Worm (Caenorhabditis elegans) whole organism, young adult: ENCODE measurements around the gene vha-3.

Source experiments
- B0019.2 ChIP-seq: fragments of 200-800 bp; sonication (Bioruptor generic); conservative IDR thresholded peaks from 2 replicates; pipeline ENCODE4 v1.3.6; 2022; ENCODE audit warnings: missing genetic modification reagents, missing genetic modification characterization, missing compliant biosample characterization
- B0336.3 ChIP-seq: fragments of 200-800 bp; sonication (Bioruptor generic); IDR thresholded peaks from 2 replicates; pipeline ENCODE4 v1.3.6; 2022; ENCODE audit warnings: missing genetic modification characterization, missing compliant biosample characterization
- F37B4.10 ChIP-seq: fragments of 200-800 bp; sonication (Bioruptor generic); IDR thresholded peaks from 2 replicates; pipeline ENCODE4 v1.3.6; 2022; ENCODE audit warnings: missing genetic modification characterization, missing compliant biosample characterization
- F49E8.2 ChIP-seq: sonication (generic microtip); optimal IDR thresholded peaks from 3 replicates; lab custom pipeline; 2017; ENCODE audit warnings: missing genetic modification characterization, mild to moderate bottlenecking, missing compliant biosample characterization, antibody characterized with exemption, moderate library complexity; ENCODE audit not compliant: insufficient read depth
- F52B5.7 ChIP-seq: sonication (generic microtip); optimal IDR thresholded peaks from 2 replicates; lab custom pipeline; 2016; ENCODE audit warnings: mild to moderate bottlenecking, missing genetic modification characterization, missing compliant biosample characterization
- K11D2.4 ChIP-seq: fragments of 200-800 bp; sonication (Bioruptor generic); IDR thresholded peaks from 2 replicates; pipeline ENCODE4 v1.3.6; 2022; ENCODE audit warnings: missing genetic modification reagents, missing genetic modification characterization, missing compliant biosample characterization
- Y53G8AR.9 ChIP-seq: fragments of 200-800 bp; sonication (Bioruptor generic); conservative IDR thresholded peaks from 2 replicates; pipeline ENCODE4 v1.3.6; 2022; ENCODE audit warnings: missing genetic modification reagents, missing genetic modification characterization, missing compliant biosample characterization
- Y67H2A.10 ChIP-seq: fragments of 200-800 bp; sonication (Bioruptor generic); conservative IDR thresholded peaks from 2 replicates; pipeline ENCODE4 v1.3.6; 2022; ENCODE audit warnings: missing genetic modification reagents, missing genetic modification characterization, missing compliant biosample characterization
- akir-1 ChIP-seq: fragments of 200-800 bp; sonication (Bioruptor generic); optimal IDR thresholded peaks from 2 replicates; lab custom pipeline; 2018; ENCODE audit warnings: mild to moderate bottlenecking, missing genetic modification characterization, moderate library complexity, missing compliant biosample characterization
- ama-1 ChIP-seq, 3 experiments: fragments of 150-350 bp in 1 of 3; sonication (generic microtip) in 2 of 3; optimal IDR thresholded peaks; 2 replicates each; lab custom pipeline; 2014 to 2018; ENCODE audit warnings: missing biosample characterization in 2 of 3, missing genetic modification characterization in 2 of 3, missing genetic modification reagents in 2 of 3
- aptf-3 ChIP-seq: fragments of 200-800 bp; sonication (Bioruptor generic); IDR thresholded peaks from 2 replicates; pipeline ENCODE4 v1.3.6; 2022; ENCODE audit warnings: missing genetic modification characterization, missing compliant biosample characterization
- cebp-1 ChIP-seq, 2 experiments: fragments of 200-800 bp in 1 of 2; sonication (Bioruptor generic) in 1 of 2; sonication (generic microtip) in 1 of 2; IDR thresholded peaks in 1 of 2; optimal IDR thresholded peaks in 1 of 2; 2 replicates each; pipeline versions ENCODE4 v1.3.6 to Lab custom; 2017 to 2022; ENCODE audit warnings: missing compliant biosample characterization in 2 of 2, missing genetic modification characterization in 2 of 2, mild to moderate bottlenecking in 1 of 2, missing genetic modification reagents in 1 of 2, moderate library complexity in 1 of 2
- ceh-91 ChIP-seq: fragments of 200-800 bp; sonication (Bioruptor generic); IDR thresholded peaks from 2 replicates; pipeline ENCODE4 v1.3.6; 2022; ENCODE audit warnings: missing genetic modification reagents, missing genetic modification characterization, missing compliant biosample characterization
- chd-7 ChIP-seq: sonication (generic microtip); optimal IDR thresholded peaks from 2 replicates; lab custom pipeline; 2016; ENCODE audit warnings: mild to moderate bottlenecking, missing genetic modification characterization, moderate library complexity, missing compliant biosample characterization
- dox-1 ChIP-seq: fragments of 200-800 bp; sonication (Bioruptor generic); IDR thresholded peaks from 2 replicates; pipeline ENCODE4 v1.3.6; 2022; ENCODE audit warnings: missing genetic modification reagents, missing genetic modification characterization, missing compliant biosample characterization
- dpff-1 ChIP-seq: sonication (generic microtip); optimal IDR thresholded peaks from 2 replicates; lab custom pipeline; 2017; ENCODE audit warnings: mild to moderate bottlenecking, missing genetic modification characterization, missing compliant biosample characterization
- efl-1 ChIP-seq: fragments of 150-350 bp; optimal IDR thresholded peaks from 2 replicates; lab custom pipeline; 2014; ENCODE audit warnings: missing biosample characterization, missing genetic modification reagents, missing genetic modification characterization
- egl-44 ChIP-seq: fragments of 200-800 bp; sonication (Bioruptor generic); IDR thresholded peaks from 2 replicates; pipeline ENCODE4 v1.3.6; 2022; ENCODE audit warnings: missing genetic modification reagents, missing genetic modification characterization, missing compliant biosample characterization
- egrh-3 ChIP-seq: fragments of 200-800 bp; sonication (Bioruptor generic); IDR thresholded peaks from 2 replicates; pipeline ENCODE4 v1.3.6; 2022; ENCODE audit warnings: missing genetic modification reagents, missing genetic modification characterization, missing compliant biosample characterization
- gei-17 ChIP-seq: fragments of 200-800 bp; sonication (Bioruptor generic); optimal IDR thresholded peaks from 2 replicates; lab custom pipeline; 2018; ENCODE audit warnings: mild to moderate bottlenecking, missing genetic modification characterization, missing compliant biosample characterization
- hmg-1.2 ChIP-seq: fragments of 200-800 bp; sonication (Bioruptor generic); IDR thresholded peaks from 2 replicates; pipeline ENCODE4 v1.3.6; 2022; ENCODE audit warnings: missing genetic modification reagents, missing genetic modification characterization, missing compliant biosample characterization
- hmg-20 ChIP-seq: fragments of 200-800 bp; sonication (Bioruptor generic); IDR thresholded peaks from 2 replicates; pipeline ENCODE4 v1.3.6; 2022; ENCODE audit warnings: missing genetic modification reagents, missing genetic modification characterization, missing compliant biosample characterization
- lag-1 ChIP-seq: fragments of 200-800 bp; sonication (Bioruptor generic); IDR thresholded peaks from 2 replicates; pipeline ENCODE4 v1.3.6; 2022; ENCODE audit warnings: missing genetic modification reagents, missing genetic modification characterization, missing compliant biosample characterization
- let-607 ChIP-seq, 2 experiments: fragments of 200-800 bp in 1 of 2; sonication (Bioruptor generic) in 1 of 2; sonication (generic microtip) in 1 of 2; optimal IDR thresholded peaks; 2 replicates each; lab custom pipeline; 2016 to 2018; ENCODE audit warnings: mild to moderate bottlenecking in 2 of 2, missing compliant biosample characterization in 2 of 2, missing genetic modification characterization in 2 of 2, moderate library complexity in 2 of 2, missing genotype in 1 of 2
- lin-26 ChIP-seq: fragments of 200-800 bp; sonication (Bioruptor generic); IDR thresholded peaks from 2 replicates; pipeline ENCODE4 v1.3.6; 2022; ENCODE audit warnings: missing genetic modification reagents, missing genetic modification characterization, missing compliant biosample characterization
- lin-40 ChIP-seq: sonication (generic microtip); optimal IDR thresholded peaks from 2 replicates; lab custom pipeline; 2016; ENCODE audit warnings: missing genetic modification characterization, mild to moderate bottlenecking, missing compliant biosample characterization, missing genotype, missing genetic modification reagents
- lsl-1 ChIP-seq: fragments of 200-800 bp; sonication (Bioruptor generic); optimal IDR thresholded peaks from 2 replicates; lab custom pipeline; 2018; ENCODE audit warnings: mild to moderate bottlenecking, missing genetic modification characterization, moderate library complexity, missing compliant biosample characterization
- madf-3 ChIP-seq: fragments of 200-800 bp; sonication (Bioruptor generic); IDR thresholded peaks from 2 replicates; pipeline ENCODE4 v1.3.6; 2022; ENCODE audit warnings: missing genetic modification reagents, missing genetic modification characterization, missing compliant biosample characterization
- madf-6 ChIP-seq: fragments of 200-800 bp; sonication (Bioruptor generic); IDR thresholded peaks from 2 replicates; pipeline ENCODE4 v1.3.6; 2022; ENCODE audit warnings: missing genetic modification reagents, missing genetic modification characterization, missing compliant biosample characterization
- mxl-1 ChIP-seq: sonication (generic microtip); optimal IDR thresholded peaks from 2 replicates; lab custom pipeline; 2016; ENCODE audit warnings: missing genetic modification characterization, missing compliant biosample characterization
- nfya-1 ChIP-seq: sonication (generic microtip); optimal IDR thresholded peaks from 2 replicates; lab custom pipeline; 2017; ENCODE audit warnings: antibody characterized with exemption, missing compliant biosample characterization, missing genetic modification characterization, borderline replicate concordance; ENCODE audit not compliant: insufficient read depth
- nfyb-1 ChIP-seq: fragments of 200-800 bp; sonication (Bioruptor generic); IDR thresholded peaks from 2 replicates; pipeline ENCODE4 v1.3.6; 2022; ENCODE audit warnings: missing genetic modification reagents, missing genetic modification characterization, missing compliant biosample characterization
- nhr-120 ChIP-seq: fragments of 200-800 bp; sonication (Bioruptor generic); IDR thresholded peaks from 2 replicates; pipeline ENCODE4 v1.3.6; 2022; ENCODE audit warnings: missing genetic modification characterization, missing compliant biosample characterization
- nhr-179 ChIP-seq: sonication (generic microtip); optimal IDR thresholded peaks from 2 replicates; lab custom pipeline; 2016; ENCODE audit warnings: mild to moderate bottlenecking, missing genetic modification characterization, missing compliant biosample characterization
- nhr-80 ChIP-seq: sonication (generic microtip); optimal IDR thresholded peaks from 2 replicates; lab custom pipeline; 2016; ENCODE audit warnings: missing genetic modification characterization, missing compliant biosample characterization
- pbrm-1 ChIP-seq: fragments of 200-800 bp; sonication (Bioruptor generic); IDR thresholded peaks from 2 replicates; pipeline ENCODE4 v1.3.6; 2022; ENCODE audit warnings: missing genetic modification reagents, missing genetic modification characterization, missing compliant biosample characterization
- sdz-38 ChIP-seq: sonication (generic microtip); optimal IDR thresholded peaks from 2 replicates; lab custom pipeline; 2016; ENCODE audit warnings: missing genotype, missing genetic modification characterization, missing compliant biosample characterization
- sea-2 ChIP-seq: fragments of 200-800 bp; sonication (Bioruptor generic); IDR thresholded peaks from 2 replicates; pipeline ENCODE4 v1.3.6; 2022; ENCODE audit warnings: missing genetic modification characterization, missing compliant biosample characterization
- sptf-2 ChIP-seq: fragments of 200-800 bp; sonication (Bioruptor generic); optimal IDR thresholded peaks from 2 replicates; lab custom pipeline; 2018; ENCODE audit warnings: mild to moderate bottlenecking, missing genetic modification characterization, missing compliant biosample characterization
- tbp1 ChIP-seq: fragments of 200-800 bp; sonication (Bioruptor generic); optimal IDR thresholded peaks from 2 replicates; lab custom pipeline; 2018; ENCODE audit warnings: mild to moderate bottlenecking, missing genetic modification characterization, missing compliant biosample characterization
- unc-130 ChIP-seq: sonication (generic microtip); optimal IDR thresholded peaks from 2 replicates; lab custom pipeline; 2016; ENCODE audit warnings: missing genetic modification reagents, missing genetic modification characterization, missing compliant biosample characterization
- zfh-2 ChIP-seq: fragments of 200-800 bp; sonication (Bioruptor generic); conservative IDR thresholded peaks from 2 replicates; pipeline ENCODE4 v1.3.6; 2022; ENCODE audit warnings: missing genetic modification reagents, missing genetic modification characterization, missing compliant biosample characterization
- ztf-18 ChIP-seq: sonication (generic microtip); optimal IDR thresholded peaks from 2 replicates; lab custom pipeline; 2016; ENCODE audit warnings: missing genotype, mild to moderate bottlenecking, missing genetic modification characterization, missing compliant biosample characterization
- ztf-22 ChIP-seq: fragments of 200-800 bp; sonication (Bioruptor generic); optimal IDR thresholded peaks from 2 replicates; lab custom pipeline; 2018; ENCODE audit warnings: mild to moderate bottlenecking, missing genetic modification characterization, moderate library complexity, missing compliant biosample characterization
- ztf-25 ChIP-seq: fragments of 200-800 bp; sonication (Bioruptor generic); IDR thresholded peaks from 2 replicates; pipeline ENCODE4 v1.3.6; 2022; ENCODE audit warnings: missing genetic modification reagents, missing genetic modification characterization, missing compliant biosample characterization
- ztf-26 ChIP-seq: sonication (generic microtip); optimal IDR thresholded peaks from 2 replicates; lab custom pipeline; 2017; ENCODE audit warnings: missing genetic modification characterization, missing compliant biosample characterization

Gene vha-3

ce11 chrIV:2281353-2281976 lies 34.3 kb downstream of the vha-3 start (continued):
- no peak for TF ChIP-seq sea-2
- TF ChIP-seq zfh-2 (GFP tag; lab: Robert Waterston, UW): no peak
- peak; percentile 51 for TF ChIP-seq ztf-26
- TF ChIP-seq egl-44: no peak
- 0 out of 2 replicates have a peak, but pooled peaks have one; percentile 11 for TF ChIP-seq nfyb-1 (GFP tag; lab: Robert Waterston, UW)
- TF ChIP-seq ztf-25: no peak
- TF ChIP-seq efl-1 (GFP tag; lab: Kevin White, UChicago): no peak
- TF ChIP-seq Y53G8AR.9 (GFP tag; lab: Robert Waterston, UW): no peak
- TF ChIP-seq nfya-1 (tag; lab: Kevin White, UChicago): no peak
- no peak for TF ChIP-seq F52B5.7 (tag; lab: Kevin White, UChicago)
- no peak for TF ChIP-seq lin-26 (GFP tag; lab: Robert Waterston, UW)
- TF ChIP-seq ztf-22 (GFP tag; lab: Kevin White, UChicago): no peak
- no peak for TF ChIP-seq cebp-1 (GFP tag; IDR thresholded peaks at IDR 0.05; lab: Robert Waterston, UW)
- TF ChIP-seq cebp-1 (tag; optimal IDR thresholded peaks at IDR 0.05; lab: Kevin White, UChicago): peak; percentile 38
- no peak for TF ChIP-seq Y67H2A.10 (GFP tag; lab: Robert Waterston, UW)
- no peak for TF ChIP-seq nhr-120 (GFP tag; lab: Robert Waterston, UW)
- TF ChIP-seq akir-1 (GFP tag; lab: Kevin White, UChicago): no peak
- TF ChIP-seq pbrm-1 (GFP tag; lab: Robert Waterston, UW): no peak
- no peak for TF ChIP-seq chd-7 (tag; lab: Kevin White, UChicago)
- no peak for TF ChIP-seq B0019.2 (GFP tag; lab: Robert Waterston, UW)
- TF ChIP-seq lin-40: peak; percentile 46
- no peak for TF ChIP-seq madf-3 (GFP tag; lab: Robert Waterston, UW)
- no peak for TF ChIP-seq lsl-1
- TF ChIP-seq mxl-1 (tag; lab: Kevin White, UChicago): no peak
- no peak for TF ChIP-seq ztf-18
- TF ChIP-seq dox-1 (GFP tag; lab: Robert Waterston, UW): 0 out of 2 replicates have a peak, but pooled peaks have one; percentile 36
- TF ChIP-seq F37B4.10 (GFP tag; lab: Robert Waterston, UW): no peak
- TF ChIP-seq unc-130 (GFP tag; lab: Kevin White, UChicago): no peak
- TF ChIP-seq lag-1 (GFP tag; lab: Robert Waterston, UW): no peak
- no peak for TF ChIP-seq sdz-38
- TF ChIP-seq dpff-1 (tag; lab: Kevin White, UChicago): no peak
- no peak for TF ChIP-seq B0336.3 (GFP tag; lab: Robert Waterston, UW)
- no peak for TF ChIP-seq hmg-1.2 (GFP tag; lab: Robert Waterston, UW)
- TF ChIP-seq let-607 (tag; optimal IDR thresholded peaks at IDR 0.05; lab: Kevin White, UChicago): peak in 1 of 2 experiments; percentile 3
- no peak for TF ChIP-seq K11D2.4 (GFP tag; lab: Robert Waterston, UW)
- TF ChIP-seq tbp1: peak; percentile 30
- no peak for TF ChIP-seq ceh-91
- no peak for TF ChIP-seq nhr-179 (tag; lab: Kevin White, UChicago)
- TF ChIP-seq gei-17 (GFP tag; lab: Kevin White, UChicago): no peak
- TF ChIP-seq egrh-3: peak; percentile 41; the same call in 1 of the 2 replicates
- peak; percentile 65 for TF ChIP-seq ama-1 (optimal IDR thresholded peaks at IDR 0.05; lab: Kevin White, UChicago)
- no peak for TF ChIP-seq ama-1 (GFP tag; optimal IDR thresholded peaks at IDR 0.05; lab: Kevin White, UChicago)
- TF ChIP-seq hmg-20: no peak
- TF ChIP-seq nhr-80 (tag; lab: Kevin White, UChicago): peak; percentile 86
- TF ChIP-seq aptf-3: no peak
- TF ChIP-seq madf-6: no peak
- no peak for TF ChIP-seq F49E8.2 (tag; lab: Kevin White, UChicago)
- no peak for TF ChIP-seq sptf-2 (GFP tag; lab: Kevin White, UChicago)
